Fruit fly (Drosophila melanogaster): ENCODE data around the gene CG1486.

The CG1486 gene

dm6 chrX:21349800-21350309 lies 26.0 kb downstream of the CG1486 start, which contains the start of the genes peng and sol (continued):
- peak in 1 of 2 experiments; percentile 29 for TF ChIP-seq crp (GFP tag; optimal IDR thresholded peaks at IDR 0.05)
- no peak; the same call in 2 of the 3 replicates for TF ChIP-seq zen2 (GFP tag; IDR thresholded peaks at IDR 0.05; ENCODE audit: partially characterized antibody)
- peak; percentile 85 for TF ChIP-seq gem (tag; optimal IDR thresholded peaks at IDR 0.05)
- no peak for TF ChIP-seq ham (GFP tag; IDR thresholded peaks at IDR 0.05)
- no peak for TF ChIP-seq CG7963 (GFP tag; IDR thresholded peaks at IDR 0.05; ENCODE audit: partially characterized antibody)
- TF ChIP-seq Sox102F (GFP tag; optimal IDR thresholded peaks at IDR 0.05): peak; percentile 69
- TF ChIP-seq CG9437 (GFP tag; optimal IDR thresholded peaks at IDR 0.05): peak; percentile 60
- TF ChIP-seq toy (GFP tag; IDR thresholded peaks at IDR 0.05): no peak
- no peak for TF ChIP-seq cg (GFP tag; optimal IDR thresholded peaks at IDR 0.05)
- TF ChIP-seq CG30431 (GFP tag; optimal IDR thresholded peaks at IDR 0.05): peak; percentile 56
- TF ChIP-seq CG31388 (GFP tag; optimal IDR thresholded peaks at IDR 0.05): peak; percentile 17
- no peak for TF ChIP-seq Hmx (GFP tag; optimal IDR thresholded peaks at IDR 0.05)
- TF ChIP-seq CG6683 (GFP tag; optimal IDR thresholded peaks at IDR 0.05): peak; percentile 36
- TF ChIP-seq ac (GFP tag; optimal IDR thresholded peaks at IDR 0.05): no peak
- TF ChIP-seq klu (GFP tag; IDR thresholded peaks at IDR 0.05): peak; percentile 52
- TF ChIP-seq CG1602 (GFP tag; optimal IDR thresholded peaks at IDR 0.05): peak; percentile 77
- peak; percentile 76 for TF ChIP-seq Mad (GFP tag; optimal IDR thresholded peaks at IDR 0.05)
- no peak for TF ChIP-seq Gsc (GFP tag; IDR thresholded peaks at IDR 0.05)
- TF ChIP-seq rib (GFP tag; IDR thresholded peaks at IDR 0.05): peak; percentile 42; the same call in 1 of the 2 replicates
- peak; percentile 74 for TF ChIP-seq CG13424 (tag; optimal IDR thresholded peaks at IDR 0.05)
- TF ChIP-seq Atf3 (GFP tag; optimal IDR thresholded peaks at IDR 0.05): peak; percentile 53
- TF ChIP-seq dmrt11E (tag; optimal IDR thresholded peaks at IDR 0.05): peak; percentile 68
- TF ChIP-seq unc-4 (GFP tag; IDR thresholded peaks at IDR 0.05; ENCODE audit: partially characterized antibody): no peak
- peak; percentile 35 for TF ChIP-seq HmgD (GFP tag; optimal IDR thresholded peaks at IDR 0.05)
- TF ChIP-seq Nf-YB (GFP tag; optimal IDR thresholded peaks at IDR 0.05): peak; percentile 45
- TF ChIP-seq CG32772 (GFP tag; IDR thresholded peaks at IDR 0.05): peak; percentile 23
- peak; percentile 76 for TF ChIP-seq CG13775 (GFP tag; optimal IDR thresholded peaks at IDR 0.05)
- peak; percentile 53 for TF ChIP-seq CG4820 (GFP tag; optimal IDR thresholded peaks at IDR 0.05)
- peak; percentile 82 for TF ChIP-seq Hmr (GFP tag; optimal IDR thresholded peaks at IDR 0.05)
- no peak for TF ChIP-seq Spps (tag; optimal IDR thresholded peaks at IDR 0.05)
- no peak for TF ChIP-seq NC2α (GFP tag; optimal IDR thresholded peaks at IDR 0.05)
- no peak for TF ChIP-seq Vsx1 (GFP tag; optimal IDR thresholded peaks at IDR 0.05)
- peak; percentile 21 for TF ChIP-seq CG10431 (GFP tag; optimal IDR thresholded peaks at IDR 0.05)
- peak; percentile 78 for TF ChIP-seq Ptx1 (GFP tag; IDR thresholded peaks at IDR 0.05)
- TF ChIP-seq sc (optimal IDR thresholded peaks at IDR 0.05): no peak
- no peak for TF ChIP-seq sc (GFP tag; optimal IDR thresholded peaks at IDR 0.05)
- peak; percentile 6 for TF ChIP-seq CG3995 (GFP tag; optimal IDR thresholded peaks at IDR 0.05)
- no peak for TF ChIP-seq sima (GFP tag; optimal IDR thresholded peaks at IDR 0.05)
- TF ChIP-seq CG4854 (GFP tag; optimal IDR thresholded peaks at IDR 0.05): peak; percentile 29
- peak; percentile 73 for TF ChIP-seq vvl (GFP tag; IDR thresholded peaks at IDR 0.05)
- no peak for TF ChIP-seq dmrt99B (tag; optimal IDR thresholded peaks at IDR 0.05)
- no peak for TF ChIP-seq Ravus (GFP tag; IDR thresholded peaks at IDR 0.05)
- 0 out of 2 replicates have a peak, but pooled peaks have one; percentile 4 for TF ChIP-seq sens-2 (GFP tag; IDR thresholded peaks at IDR 0.05)
- TF ChIP-seq salm (tag; optimal IDR thresholded peaks at IDR 0.05): no peak
- peak; percentile 56 for TF ChIP-seq trem (tag; optimal IDR thresholded peaks at IDR 0.05)
- TF ChIP-seq z (GFP tag; IDR thresholded peaks at IDR 0.05): no peak
- TF ChIP-seq Oli (tag; optimal IDR thresholded peaks at IDR 0.05): peak; percentile 63
- peak; percentile 57 for TF ChIP-seq CG18619 (GFP tag; optimal IDR thresholded peaks at IDR 0.05)
- peak; percentile 54 for TF ChIP-seq CG17829 (tag; optimal IDR thresholded peaks at IDR 0.05)
- TF ChIP-seq slbo (GFP tag; IDR thresholded peaks at IDR 0.05): peak; percentile 76
- TF ChIP-seq CG6175 (GFP tag; IDR thresholded peaks at IDR 0.05): 0 out of 3 replicates have a peak, but pooled peaks have one; percentile 25
